Fruit fly (Drosophila melanogaster): Measurements from ENCODE around the gene Cpr73D.

Cpr73D gene

DNA sequence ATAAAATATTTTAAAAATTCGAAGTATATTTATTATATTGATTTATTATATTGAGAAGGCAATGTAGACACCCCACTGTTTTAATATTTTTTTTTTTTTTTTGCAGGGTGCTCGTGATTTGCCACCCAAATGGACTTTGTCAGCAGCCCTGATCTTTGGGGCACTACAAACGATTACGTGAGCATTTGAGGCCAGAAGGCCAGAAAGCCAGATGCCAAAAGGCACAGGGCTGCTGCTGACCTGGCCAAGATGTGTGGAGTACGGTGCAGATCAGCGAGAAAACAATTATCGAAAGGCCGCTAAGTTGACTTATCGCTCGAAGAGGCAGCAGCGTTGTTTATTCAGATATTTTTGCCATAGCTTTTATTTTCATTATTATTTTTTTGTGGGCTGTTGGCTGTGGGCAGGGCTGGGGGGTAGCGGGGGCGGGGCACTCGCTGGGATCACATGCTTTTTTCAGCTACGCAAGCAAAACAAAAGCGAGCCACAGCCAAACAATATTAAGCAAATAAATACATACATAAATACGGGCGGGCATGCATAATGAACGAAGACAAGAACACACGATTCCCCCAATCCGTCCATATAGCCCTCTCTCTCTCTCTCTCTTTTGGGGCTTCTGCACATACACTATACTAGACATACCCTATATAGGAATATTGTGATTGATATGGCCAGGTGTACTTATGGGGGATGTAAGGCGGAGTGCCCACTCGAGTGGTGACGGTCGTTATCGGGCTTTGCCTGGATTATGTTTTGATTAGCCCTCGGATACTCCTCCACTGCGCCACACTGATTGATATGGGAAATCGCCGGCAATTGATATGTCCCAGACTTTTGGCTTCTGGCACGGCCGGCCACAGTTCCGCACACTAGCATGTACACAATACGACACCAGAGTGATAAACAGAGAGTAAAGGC, 46.0 kb upstream of the Cpr73D start:
- TF ChIP-seq CG9948 (tag; optimal IDR thresholded peaks at IDR 0.05) (no peak), CG8159 (tag; optimal IDR thresholded peaks at IDR 0.05) (no peak), Pif1B (GFP tag; optimal IDR thresholded peaks at IDR 0.05) (no peak), CG4496 (GFP tag; IDR thresholded peaks at IDR 0.05) (0 out of 3 replicates have a peak, but pooled peaks have one; percentile 25), EcR (GFP tag; optimal IDR thresholded peaks at IDR 0.05) (no peak), CG13204 (GFP tag; optimal IDR thresholded peaks at IDR 0.05) (no peak), CG15710 (tag; optimal IDR thresholded peaks at IDR 0.05) (no peak), CG10348 (GFP tag; IDR thresholded peaks at IDR 0.05) (no peak), Pif1A (GFP tag; optimal IDR thresholded peaks at IDR 0.05) (no peak)

DNA sequence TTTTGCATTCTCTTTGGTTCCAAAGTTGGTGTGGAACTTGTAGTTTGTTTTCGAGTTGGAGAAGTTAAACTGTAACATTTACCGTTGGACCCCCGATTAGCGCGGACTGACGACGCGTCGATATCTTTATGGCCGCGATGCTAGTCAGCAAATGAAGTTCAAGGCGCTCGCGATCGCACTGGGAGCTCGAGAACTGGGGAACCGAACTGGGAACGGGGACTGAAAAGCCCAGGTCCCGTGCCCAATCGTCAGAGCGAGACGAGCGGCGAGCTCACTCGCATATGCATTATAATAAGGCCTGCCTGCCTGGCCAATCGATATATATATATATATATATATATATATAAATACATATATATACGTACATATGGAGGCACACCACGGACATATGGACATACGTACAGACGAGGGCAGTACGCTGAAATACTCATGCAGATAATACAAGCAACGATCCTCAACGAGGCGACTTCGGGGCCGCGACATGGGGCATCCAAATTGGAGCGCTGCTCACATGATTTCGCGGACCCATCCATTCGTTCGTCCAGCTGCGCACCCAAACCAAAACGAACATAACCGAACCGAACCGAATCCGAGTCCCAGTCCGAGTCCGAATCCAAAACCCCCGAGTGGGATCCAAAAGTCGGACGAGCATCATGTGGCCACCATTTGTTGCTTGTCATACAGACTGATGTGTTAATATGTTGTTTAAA, 44.8 kb upstream of the Cpr73D start:
- no peak for TF ChIP-seq D1 (tag; optimal IDR thresholded peaks at IDR 0.05)
- TF ChIP-seq CG12605 (GFP tag; IDR thresholded peaks at IDR 0.05) = 0 out of 2 replicates have a peak, but pooled peaks have one; percentile 8
- TF ChIP-seq Ets98B (GFP tag; IDR thresholded peaks at IDR 0.05) = no peak
- peak; percentile 32; the same call in 1 of the 3 replicates for TF ChIP-seq CG4496 (GFP tag; IDR thresholded peaks at IDR 0.05)
- TF ChIP-seq CG34367 (tag; optimal IDR thresholded peaks at IDR 0.05) = no peak
- TF ChIP-seq CG13204 (GFP tag; optimal IDR thresholded peaks at IDR 0.05) = peak; percentile 84
- no peak for TF ChIP-seq Snoo (tag; optimal IDR thresholded peaks at IDR 0.05)
- TF ChIP-seq CG17806 (tag; optimal IDR thresholded peaks at IDR 0.05) = no peak
- peak; percentile 82 for TF ChIP-seq EcR (GFP tag; optimal IDR thresholded peaks at IDR 0.05)
- TF ChIP-seq gl (tag; optimal IDR thresholded peaks at IDR 0.05) = no peak
- no peak for TF ChIP-seq Pif1A (GFP tag; optimal IDR thresholded peaks at IDR 0.05)

DNA sequence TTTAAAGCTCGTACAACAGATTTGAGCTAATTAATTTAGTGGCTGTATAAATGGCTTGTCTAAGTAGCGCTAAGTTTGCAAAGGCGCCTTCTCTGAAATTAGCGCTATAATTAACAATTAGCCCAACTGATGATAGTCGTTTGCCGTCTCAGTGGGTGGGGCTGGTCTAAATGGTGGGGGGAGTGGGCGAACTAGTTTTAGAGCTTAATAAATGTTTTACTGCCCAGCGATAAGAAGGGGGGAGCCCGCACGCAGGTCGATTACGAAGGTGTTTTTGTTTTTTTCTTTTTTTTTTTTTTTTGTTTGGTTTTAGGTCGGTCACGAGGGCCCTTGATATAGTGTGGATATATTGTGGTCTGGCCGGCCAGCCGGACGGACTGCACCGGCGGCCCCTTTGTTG, 43.6 kb upstream of the Cpr73D start:
- peak; percentile 21 for TF ChIP-seq EcR (GFP tag; optimal IDR thresholded peaks at IDR 0.05)
- 0 out of 3 replicates have a peak, but pooled peaks have one; percentile 14 for TF ChIP-seq fd96Ca (GFP tag; IDR thresholded peaks at IDR 0.05)
- TF ChIP-seq CG4496 (GFP tag; IDR thresholded peaks at IDR 0.05) = no peak
- TF ChIP-seq gl (tag; optimal IDR thresholded peaks at IDR 0.05) = no peak

DNA sequence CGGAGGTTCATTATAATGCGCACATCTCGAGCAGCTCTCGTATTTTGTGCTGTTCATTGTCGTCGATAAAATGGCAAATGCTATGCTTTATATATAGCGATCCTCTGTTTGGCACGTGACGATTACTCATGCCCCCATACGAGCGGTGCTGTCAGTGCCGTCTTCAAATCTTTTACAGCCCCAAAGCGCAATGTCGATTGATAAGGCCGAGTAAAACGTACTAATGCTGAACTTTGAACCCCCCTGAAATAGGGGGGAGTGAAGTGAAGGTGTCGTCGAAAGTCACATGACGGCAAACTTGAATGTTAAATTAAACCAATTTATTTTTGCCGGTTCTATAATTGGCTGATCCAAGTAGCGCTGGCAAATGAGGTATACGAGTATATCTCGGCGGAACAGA, 42.8 kb upstream of the Cpr73D start:
- TF ChIP-seq Pif1B (GFP tag; optimal IDR thresholded peaks at IDR 0.05) (no peak), gl (tag; optimal IDR thresholded peaks at IDR 0.05) (peak; percentile 19), CG4496 (GFP tag; IDR thresholded peaks at IDR 0.05) (0 out of 3 replicates have a peak, but pooled peaks have one; percentile 26)

DNA sequence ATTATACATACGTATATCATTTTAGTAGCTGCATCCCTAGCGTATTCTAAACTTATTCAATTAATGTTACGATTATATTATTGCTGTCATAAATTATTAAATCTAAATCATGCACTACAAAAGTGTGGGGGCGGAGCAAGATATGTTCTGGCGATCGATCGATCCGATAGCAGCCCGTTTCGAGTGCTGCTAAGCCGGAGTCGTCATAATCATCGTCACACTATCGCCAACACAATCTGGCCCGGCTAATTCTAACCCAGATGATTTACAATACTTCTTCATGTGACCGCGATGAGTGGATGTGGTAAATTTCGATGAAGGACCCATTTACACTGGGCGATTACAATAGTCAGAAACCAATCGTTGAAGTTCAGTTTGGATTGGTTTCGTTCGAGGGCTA, 37.3 kb upstream of the Cpr73D start:
- TF ChIP-seq Pif1A (GFP tag; optimal IDR thresholded peaks at IDR 0.05) = no peak
- TF ChIP-seq gl (tag; optimal IDR thresholded peaks at IDR 0.05) = no peak
- TF ChIP-seq CG12605 (GFP tag; IDR thresholded peaks at IDR 0.05) = no peak
- no peak for TF ChIP-seq Ets98B (GFP tag; IDR thresholded peaks at IDR 0.05)
- TF ChIP-seq EcR (GFP tag; optimal IDR thresholded peaks at IDR 0.05) = no peak
- no peak for TF ChIP-seq CG17806 (tag; optimal IDR thresholded peaks at IDR 0.05)
- TF ChIP-seq CG32121 (GFP tag; IDR thresholded peaks at IDR 0.05) = no peak
- no peak for TF ChIP-seq Pif1B (GFP tag; optimal IDR thresholded peaks at IDR 0.05)
- TF ChIP-seq CG15710 (tag; optimal IDR thresholded peaks at IDR 0.05) = no peak
- no peak for TF ChIP-seq CG10348 (GFP tag; IDR thresholded peaks at IDR 0.05)
- no peak for TF ChIP-seq CG8301 (tag; optimal IDR thresholded peaks at IDR 0.05)
- TF ChIP-seq CG13204 (GFP tag; optimal IDR thresholded peaks at IDR 0.05) = no peak
- TF ChIP-seq CG9948 (tag; optimal IDR thresholded peaks at IDR 0.05) = no peak
- no peak for TF ChIP-seq CG4496 (GFP tag; IDR thresholded peaks at IDR 0.05)
- no peak for TF ChIP-seq CG34367 (tag; optimal IDR thresholded peaks at IDR 0.05)

DNA sequence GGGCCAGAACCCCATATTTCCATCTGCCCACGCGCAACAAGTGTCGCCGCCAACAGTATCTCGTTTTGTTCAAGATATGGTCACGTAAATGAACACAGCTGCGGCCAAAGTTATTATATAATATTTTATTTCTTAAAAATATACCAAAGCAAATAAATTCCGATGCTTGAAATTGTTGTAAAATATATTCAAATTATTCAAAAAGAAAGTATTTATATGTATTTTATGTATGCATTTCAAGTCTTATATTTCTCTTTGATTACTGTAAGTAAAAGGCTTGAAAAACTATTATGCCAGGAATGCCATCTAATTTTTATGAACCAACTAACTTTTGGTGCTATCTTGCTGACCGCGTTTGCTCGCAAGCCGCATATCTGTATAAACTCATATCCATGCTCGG, 31.7 kb upstream of the Cpr73D start:
- no peak for TF ChIP-seq Pif1A (GFP tag; optimal IDR thresholded peaks at IDR 0.05)
- TF ChIP-seq CG9948 (tag; optimal IDR thresholded peaks at IDR 0.05) = peak; percentile 78
- peak; percentile 64 for TF ChIP-seq Ets98B (GFP tag; IDR thresholded peaks at IDR 0.05)
- TF ChIP-seq EcR (GFP tag; optimal IDR thresholded peaks at IDR 0.05) = peak; percentile 29
- peak; percentile 80 for TF ChIP-seq Snoo (tag; optimal IDR thresholded peaks at IDR 0.05)
- peak; percentile 39 for TF ChIP-seq gl (tag; optimal IDR thresholded peaks at IDR 0.05)
- peak; percentile 59 for TF ChIP-seq CG32121 (GFP tag; IDR thresholded peaks at IDR 0.05)
- peak; percentile 89 for TF ChIP-seq CG15710 (tag; optimal IDR thresholded peaks at IDR 0.05)
- peak; percentile 81 for TF ChIP-seq CG8301 (tag; optimal IDR thresholded peaks at IDR 0.05)
- TF ChIP-seq CG12605 (GFP tag; IDR thresholded peaks at IDR 0.05) = peak; percentile 64
- TF ChIP-seq CG4496 (GFP tag; IDR thresholded peaks at IDR 0.05) = peak; percentile 74; the same call in 1 of the 3 replicates
- no peak for TF ChIP-seq Pif1B (GFP tag; optimal IDR thresholded peaks at IDR 0.05)
- peak; percentile 72 for TF ChIP-seq CG34367 (tag; optimal IDR thresholded peaks at IDR 0.05)
- TF ChIP-seq D1 (tag; optimal IDR thresholded peaks at IDR 0.05) = no peak
- no peak for TF ChIP-seq rn (GFP tag; IDR thresholded peaks at IDR 0.05)
- TF ChIP-seq fd96Ca (GFP tag; IDR thresholded peaks at IDR 0.05) = no peak
- TF ChIP-seq CG14655 (GFP tag; optimal IDR thresholded peaks at IDR 0.05) = no peak
- peak; percentile 80 for TF ChIP-seq CG17806 (tag; optimal IDR thresholded peaks at IDR 0.05)
- no peak for TF ChIP-seq CG10348 (GFP tag; IDR thresholded peaks at IDR 0.05)
- TF ChIP-seq CG8159 (tag; optimal IDR thresholded peaks at IDR 0.05) = peak; percentile 89
- TF ChIP-seq CG13204 (GFP tag; optimal IDR thresholded peaks at IDR 0.05) = peak; percentile 78
